Worm (Caenorhabditis elegans) whole organism, mixed stage, embryonic: ENCODE data around the gene clec-137.

Experiments used
- bed-3 ChIP-seq: fragments of 200-800 bp; sonication (Bioruptor generic); optimal IDR thresholded peaks from 3 replicates; lab custom pipeline; 2018; ENCODE audit warnings: mild to moderate bottlenecking, missing genetic modification characterization, moderate library complexity, missing compliant biosample characterization
- blmp-1 ChIP-seq: fragments of 150-350 bp; optimal IDR thresholded peaks from 2 replicates; lab custom pipeline; 2014; ENCODE audit warnings: missing biosample characterization, missing genetic modification characterization
- ceh-39 ChIP-seq: fragments of 150-350 bp; optimal IDR thresholded peaks from 2 replicates; lab custom pipeline; 2014; ENCODE audit warnings: missing biosample characterization, missing genetic modification characterization
- ceh-83 ChIP-seq: fragments of 200-800 bp; sonication (Bioruptor generic); optimal IDR thresholded peaks from 2 replicates; lab custom pipeline; 2018; ENCODE audit warnings: mild to moderate bottlenecking, missing genetic modification characterization, missing compliant biosample characterization
- ces-1 ChIP-seq: fragments of 150-350 bp; optimal IDR thresholded peaks from 2 replicates; lab custom pipeline; 2014; ENCODE audit warnings: missing biosample characterization, missing genetic modification reagents, missing genetic modification characterization
- cnd-1 ChIP-seq: fragments of 200-800 bp; sonication (Bioruptor generic); optimal IDR thresholded peaks from 2 replicates; lab custom pipeline; 2018; ENCODE audit warnings: mild to moderate bottlenecking, missing genetic modification characterization, missing compliant biosample characterization
- elt-1 ChIP-seq: sonication (generic microtip); optimal IDR thresholded peaks from 2 replicates; lab custom pipeline; 2017; ENCODE audit warnings: missing genetic modification characterization, mild to moderate bottlenecking, missing compliant biosample characterization, antibody characterized with exemption, moderate library complexity, borderline replicate concordance; ENCODE audit not compliant: insufficient read depth
- elt-3 ChIP-seq: fragments of 150-350 bp; optimal IDR thresholded peaks from 2 replicates; lab custom pipeline; 2014; ENCODE audit warnings: missing biosample characterization, missing genetic modification characterization
- ham-2 ChIP-seq: fragments of 200-800 bp; sonication (Bioruptor generic); optimal IDR thresholded peaks from 2 replicates; lab custom pipeline; 2018; ENCODE audit warnings: mild to moderate bottlenecking, missing genetic modification characterization, missing compliant biosample characterization
- lin-13 ChIP-seq: fragments of 150-350 bp; optimal IDR thresholded peaks from 2 replicates; lab custom pipeline; 2014; ENCODE audit warnings: missing biosample characterization, missing genetic modification characterization
- lin-32 ChIP-seq: fragments of 200-800 bp; sonication (Bioruptor generic); optimal IDR thresholded peaks from 2 replicates; lab custom pipeline; 2018; ENCODE audit warnings: mild to moderate bottlenecking, missing genetic modification characterization, missing compliant biosample characterization
- lsy-2 ChIP-seq: fragments of 150-350 bp; optimal IDR thresholded peaks from 2 replicates; lab custom pipeline; 2014; ENCODE audit warnings: missing biosample characterization, missing genetic modification characterization
- mab-5 ChIP-seq: fragments of 150-350 bp; optimal IDR thresholded peaks from 2 replicates; lab custom pipeline; 2014; ENCODE audit warnings: missing biosample characterization, missing genetic modification characterization
- mls-2 ChIP-seq: sonication (generic microtip); optimal IDR thresholded peaks from 2 replicates; lab custom pipeline; 2016; ENCODE audit warnings: mild to moderate bottlenecking, missing genetic modification characterization, moderate library complexity, missing compliant biosample characterization
- nhr-12 ChIP-seq: fragments of 150-350 bp; optimal IDR thresholded peaks from 2 replicates; lab custom pipeline; 2014; ENCODE audit warnings: missing biosample characterization, missing genetic modification characterization
- nhr-2 ChIP-seq: fragments of 150-350 bp; optimal IDR thresholded peaks from 2 replicates; lab custom pipeline; 2014; ENCODE audit warnings: missing biosample characterization, missing genetic modification characterization
- nhr-237 ChIP-seq: fragments of 150-350 bp; optimal IDR thresholded peaks from 2 replicates; lab custom pipeline; 2014; ENCODE audit warnings: missing biosample characterization, missing genetic modification characterization
- nhr-28 ChIP-seq: fragments of 150-350 bp; optimal IDR thresholded peaks from 2 replicates; lab custom pipeline; 2014; ENCODE audit warnings: missing biosample characterization, missing genetic modification characterization
- nhr-76 ChIP-seq: sonication (generic microtip); optimal IDR thresholded peaks from 2 replicates; lab custom pipeline; 2017; ENCODE audit warnings: missing biosample characterization, missing genetic modification characterization
- pha-4 ChIP-seq: fragments of 150-350 bp; optimal IDR thresholded peaks from 2 replicates; lab custom pipeline; 2018; ENCODE audit warnings: missing biosample characterization, missing genetic modification reagents, missing genetic modification characterization
- sem-2 ChIP-seq: fragments of 200-800 bp; sonication (Bioruptor generic); optimal IDR thresholded peaks from 2 replicates; lab custom pipeline; 2018; ENCODE audit warnings: mild to moderate bottlenecking, missing genetic modification characterization, missing compliant biosample characterization
- snpc-4 ChIP-seq: fragments of 150-350 bp; optimal IDR thresholded peaks from 2 replicates; lab custom pipeline; 2014; ENCODE audit warnings: missing biosample characterization, missing genetic modification characterization
- sptf-1 ChIP-seq: sonication (generic microtip); optimal IDR thresholded peaks from 2 replicates; lab custom pipeline; 2017; ENCODE audit warnings: mild to moderate bottlenecking, missing genetic modification characterization, moderate library complexity, missing compliant biosample characterization
- tbx-8 ChIP-seq: fragments of 200-800 bp; sonication (Bioruptor generic); optimal IDR thresholded peaks from 2 replicates; lab custom pipeline; 2018; ENCODE audit warnings: mild to moderate bottlenecking, missing genetic modification characterization, moderate library complexity, missing compliant biosample characterization
- unc-120 ChIP-seq: sonication (generic microtip); optimal IDR thresholded peaks from 2 replicates; lab custom pipeline; 2017; ENCODE audit warnings: missing genetic modification characterization, missing compliant biosample characterization; ENCODE audit not compliant: poor library complexity, severe bottlenecking
- unc-39 ChIP-seq: fragments of 150-350 bp; optimal IDR thresholded peaks from 2 replicates; lab custom pipeline; 2014; ENCODE audit warnings: missing biosample characterization, missing genetic modification characterization
- unc-62 ChIP-seq: fragments of 150-350 bp; optimal IDR thresholded peaks from 2 replicates; lab custom pipeline; 2014; ENCODE audit warnings: missing biosample characterization, missing genetic modification reagents, missing genetic modification characterization
- ztf-11 ChIP-seq: fragments of 150-350 bp; optimal IDR thresholded peaks from 2 replicates; lab custom pipeline; 2014; ENCODE audit warnings: missing biosample characterization, missing genetic modification characterization

Gene clec-137

DNA sequence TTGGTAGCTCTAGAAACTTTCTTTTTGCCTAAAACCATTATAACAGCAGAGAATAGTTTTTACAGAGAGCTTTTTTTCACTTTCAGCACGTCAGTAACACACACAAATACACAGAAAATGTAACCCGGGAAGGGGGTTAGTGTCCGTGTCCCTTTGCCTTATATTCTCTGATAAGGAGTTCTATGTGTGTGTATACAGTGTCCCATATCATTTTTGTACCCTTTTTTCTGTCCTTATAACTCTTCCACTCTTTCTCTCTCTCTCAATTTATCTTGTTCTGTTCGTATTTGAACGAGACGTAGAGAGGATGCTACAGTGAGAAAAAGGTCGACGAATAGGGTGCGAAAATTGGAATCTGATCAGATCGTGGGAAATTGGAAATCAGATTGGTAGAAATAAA is 19.1 kb downstream of the clec-137 start:
- no peak for TF ChIP-seq nhr-28 (tag; lab: Kevin White, UChicago)
- no peak for TF ChIP-seq ceh-39 (tag; lab: Kevin White, UChicago)
- no peak for TF ChIP-seq cnd-1

DNA sequence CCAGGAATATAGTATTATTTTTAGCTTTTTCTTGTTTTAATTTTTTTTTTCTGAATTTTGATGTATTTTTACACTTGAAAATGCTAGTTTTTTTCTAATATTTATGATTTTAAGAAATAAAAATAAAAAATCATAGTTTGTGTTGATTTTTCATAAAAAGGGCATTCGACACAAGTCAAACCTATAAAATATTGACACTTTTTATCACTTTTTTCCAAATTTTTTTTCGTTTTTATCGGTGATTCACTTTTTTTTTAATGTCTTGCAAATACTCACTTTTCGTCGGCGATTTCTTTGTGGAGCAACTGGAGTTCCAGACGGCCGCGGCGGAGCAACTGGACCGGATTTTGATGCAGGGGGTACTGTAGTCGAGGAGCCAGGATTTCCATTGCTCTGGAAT is 20.4 kb downstream of the clec-137 start:
- no peak for TF ChIP-seq ceh-83
- no peak for TF ChIP-seq ztf-11 (tag; lab: Kevin White, UChicago)
- no peak for TF ChIP-seq bed-3 (GFP tag; lab: Kevin White, UChicago)
- TF ChIP-seq elt-1 (tag; lab: Kevin White, UChicago), result no peak
- no peak for TF ChIP-seq lsy-2 (tag; lab: Kevin White, UChicago)
- no peak for TF ChIP-seq unc-62
- no peak for TF ChIP-seq lin-13 (tag; lab: Kevin White, UChicago)

DNA sequence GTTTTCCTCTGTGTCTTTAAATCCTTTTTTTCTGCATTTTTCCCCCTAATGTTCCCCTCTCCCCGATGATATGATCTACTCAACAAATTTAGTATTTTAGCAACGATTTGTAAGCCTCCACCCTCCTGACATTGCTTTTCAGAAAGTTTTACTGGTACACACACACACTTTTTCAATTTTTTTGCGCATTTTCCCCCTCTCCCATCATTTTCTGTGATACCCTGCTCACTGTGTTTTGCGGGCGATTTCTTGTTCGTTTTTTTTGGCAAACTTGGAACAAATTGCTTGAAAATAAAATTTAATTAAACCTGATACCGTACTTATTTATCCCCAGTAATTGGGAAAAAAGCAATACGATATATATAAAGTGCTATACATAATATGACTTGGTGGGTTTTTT is 27.2 kb downstream of the clec-137 start:
- TF ChIP-seq ztf-11 (tag; lab: Kevin White, UChicago) (no peak), ceh-83 (no peak), unc-39 (tag; lab: Kevin White, UChicago) (no peak), sptf-1 (tag; lab: Kevin White, UChicago) (no peak), mls-2 (tag; lab: Kevin White, UChicago) (no peak), unc-62 (no peak), pha-4 (tag; lab: Kevin White, UChicago) (no peak), snpc-4 (no peak), ces-1 (no peak)

DNA sequence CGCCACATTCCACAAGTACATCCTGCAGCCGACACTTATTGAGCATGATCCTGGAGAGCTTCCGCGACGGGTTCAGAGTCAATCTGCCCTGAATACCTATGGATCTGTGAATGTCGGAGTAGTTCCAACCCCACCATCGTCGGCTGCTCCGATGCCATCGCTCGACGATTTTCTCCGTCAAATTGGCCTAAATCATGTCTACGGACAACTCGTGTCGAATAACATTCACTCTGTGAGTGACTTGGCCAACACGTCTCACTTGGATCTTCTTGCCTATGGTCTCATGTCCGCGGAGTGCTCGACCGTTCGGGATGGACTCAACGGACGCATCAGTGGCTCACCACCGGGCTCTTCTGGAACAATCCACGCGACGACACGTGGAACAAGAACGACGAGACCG is 27.8 kb downstream of the clec-137 start:
- TF ChIP-seq unc-39 (tag; lab: Kevin White, UChicago), result no peak
- TF ChIP-seq nhr-76 (tag; lab: Kevin White, UChicago), result no peak
- TF ChIP-seq unc-120 (tag; lab: Kevin White, UChicago), result no peak
- TF ChIP-seq sptf-1 (tag; lab: Kevin White, UChicago), result no peak
- TF ChIP-seq ham-2 (GFP tag; lab: Kevin White, UChicago), result no peak
- no peak for TF ChIP-seq cnd-1
- no peak for TF ChIP-seq blmp-1 (tag; lab: Kevin White, UChicago)
- TF ChIP-seq tbx-8 (GFP tag; lab: Kevin White, UChicago), result no peak
- TF ChIP-seq lin-32 (GFP tag; lab: Kevin White, UChicago), result no peak
- no peak for TF ChIP-seq mab-5 (tag; lab: Kevin White, UChicago)
- TF ChIP-seq pha-4 (tag; lab: Kevin White, UChicago), result no peak
- no peak for TF ChIP-seq nhr-2 (tag; lab: Kevin White, UChicago)

DNA sequence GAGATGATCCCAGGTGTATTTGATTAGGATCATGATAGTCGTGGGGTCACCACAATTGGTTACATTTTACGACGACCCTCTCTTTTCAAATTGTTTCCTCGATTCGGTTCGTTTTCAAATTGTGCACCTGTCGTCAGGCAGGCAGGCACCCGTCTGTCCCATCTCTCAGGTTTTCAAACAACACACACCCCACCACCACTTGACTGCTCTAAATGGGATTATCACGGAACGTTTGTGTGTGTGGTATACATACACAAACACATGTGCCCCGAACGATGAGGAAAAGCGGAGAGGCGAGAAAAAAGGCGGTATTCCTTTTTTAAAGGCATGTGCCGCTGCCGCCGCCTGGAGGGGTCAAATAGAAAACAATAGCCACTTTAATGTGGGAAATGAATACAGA is 32.6 kb downstream of the clec-137 start:
- TF ChIP-seq ztf-11 (tag; lab: Kevin White, UChicago), result peak; percentile 59
- peak; percentile 49 for TF ChIP-seq nhr-2 (tag; lab: Kevin White, UChicago)
- TF ChIP-seq nhr-28 (tag; lab: Kevin White, UChicago), result no peak
- TF ChIP-seq nhr-12 (tag; lab: Kevin White, UChicago), result no peak
- peak; percentile 5 for TF ChIP-seq cnd-1
- no peak for TF ChIP-seq ceh-83
- peak; percentile 48 for TF ChIP-seq ces-1
- peak; percentile 97 for TF ChIP-seq lin-32 (GFP tag; lab: Kevin White, UChicago)
- TF ChIP-seq sptf-1 (tag; lab: Kevin White, UChicago), result peak; percentile 13
- peak; percentile 38 for TF ChIP-seq ham-2 (GFP tag; lab: Kevin White, UChicago)
- TF ChIP-seq sem-2, result peak; percentile 3

DNA sequence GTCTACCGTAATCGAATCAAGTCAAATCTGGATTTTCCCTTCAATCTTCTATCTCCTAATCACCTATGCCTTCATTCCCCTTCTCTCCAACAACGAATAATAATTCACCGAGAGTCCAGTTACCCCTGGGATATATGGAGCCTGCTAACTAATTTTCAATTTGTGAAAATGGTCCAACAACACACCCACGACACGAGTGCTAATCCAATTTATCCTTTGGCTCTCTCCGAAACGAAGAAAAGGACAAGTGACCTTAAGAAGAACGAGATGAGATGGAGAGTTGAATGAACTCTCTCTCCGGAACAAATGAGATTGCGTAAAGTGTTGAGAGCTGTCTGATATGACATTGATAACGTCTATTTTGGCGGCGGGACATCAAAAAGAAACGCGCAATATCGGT is 33.6 kb downstream of the clec-137 start:
- TF ChIP-seq unc-39 (tag; lab: Kevin White, UChicago) (no peak), ces-1 (peak; percentile 99), mls-2 (tag; lab: Kevin White, UChicago) (no peak), elt-3 (tag; lab: Kevin White, UChicago) (no peak), nhr-28 (tag; lab: Kevin White, UChicago) (no peak), snpc-4 (no peak), nhr-237 (tag; lab: Kevin White, UChicago) (no peak), ham-2 (GFP tag; lab: Kevin White, UChicago) (no peak)
- TF ChIP-seq, all 35 proteins: peak for 1
